Worm (Caenorhabditis elegans) whole organism, dauer: Measurements from ENCODE around the gene F40H3.1.

Experiments
- unc-62 ChIP-seq: sonication (generic microtip); optimal IDR thresholded peaks from 2 replicates; lab custom pipeline; 2017; ENCODE audit warnings: missing biosample characterization, missing genetic modification reagents, missing genetic modification characterization

The F40H3.1 gene

ce11 chrII:6221470-6221869 is 41.8 kb downstream of the F40H3.1 start:
- no peak for TF ChIP-seq unc-62

DNA sequence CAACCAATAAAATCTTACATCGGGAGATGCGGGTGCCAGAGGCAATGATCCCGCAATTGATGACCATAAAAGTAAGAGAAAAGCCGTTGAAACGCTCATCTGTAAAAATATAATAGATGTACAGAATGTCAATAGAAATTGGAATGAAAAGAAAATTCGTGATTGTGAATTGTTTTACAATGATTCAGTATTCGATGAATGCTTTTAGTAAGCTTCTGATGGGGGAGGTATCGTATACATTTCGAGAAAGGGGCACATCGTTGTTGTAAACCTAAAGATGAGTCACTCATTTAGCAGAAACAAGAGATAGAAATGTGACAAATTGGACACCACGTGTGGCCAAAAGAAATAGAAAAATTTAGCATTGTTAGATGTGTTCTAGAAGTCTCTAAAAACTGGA is 42.9 kb downstream of the F40H3.1 start, which contains the start of gene C30B5.6:
TSS of gene C30B5.6 (minus strand) at position 101 of the 400 bp plus-strand sequence.
- TF ChIP-seq unc-62, result no peak

DNA sequence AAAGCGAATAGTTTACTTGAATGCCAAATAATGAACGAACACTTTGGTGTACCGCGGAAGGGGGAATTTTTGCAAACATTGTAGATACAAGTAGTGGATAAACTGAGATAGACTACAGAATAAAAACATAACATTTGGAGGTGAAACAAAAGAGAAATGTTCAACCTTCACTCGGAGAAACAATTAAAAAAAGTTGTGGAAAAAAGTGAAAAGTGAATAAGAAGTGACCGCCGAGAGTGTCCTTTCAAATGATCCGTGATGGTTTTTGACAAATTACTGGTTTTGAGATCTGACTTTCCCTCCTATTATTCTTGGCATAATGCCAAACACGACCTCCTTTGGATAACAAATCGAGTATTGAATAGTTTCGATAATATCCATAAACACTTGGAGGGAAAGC is 44.1 kb downstream of the F40H3.1 start:
- TF ChIP-seq unc-62, result no peak

DNA sequence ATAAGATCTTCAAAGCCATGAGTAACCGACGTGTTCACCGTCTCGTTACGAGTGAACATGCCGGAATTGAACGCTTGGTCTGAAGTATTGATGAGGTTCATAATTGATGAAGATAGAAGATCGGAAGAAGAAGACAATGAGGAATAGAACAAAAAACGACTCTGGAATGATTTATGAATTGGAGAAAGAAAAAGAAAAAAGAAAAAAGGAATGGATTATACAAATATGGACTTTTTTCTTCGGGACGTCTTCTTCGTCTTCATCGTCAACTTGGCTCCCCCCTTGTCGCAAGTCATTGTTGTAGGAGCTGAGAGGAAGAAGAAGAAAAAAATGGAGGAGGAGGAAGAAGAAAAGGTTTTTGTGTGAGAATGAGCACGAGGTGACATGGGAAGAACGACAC is 47.4 kb downstream of the F40H3.1 start, which contains the start of gene srsy-2:
TSS of gene srsy-2 (minus strand) at position 101 of the 400 bp plus-strand sequence.
- no peak for TF ChIP-seq unc-62

DNA sequence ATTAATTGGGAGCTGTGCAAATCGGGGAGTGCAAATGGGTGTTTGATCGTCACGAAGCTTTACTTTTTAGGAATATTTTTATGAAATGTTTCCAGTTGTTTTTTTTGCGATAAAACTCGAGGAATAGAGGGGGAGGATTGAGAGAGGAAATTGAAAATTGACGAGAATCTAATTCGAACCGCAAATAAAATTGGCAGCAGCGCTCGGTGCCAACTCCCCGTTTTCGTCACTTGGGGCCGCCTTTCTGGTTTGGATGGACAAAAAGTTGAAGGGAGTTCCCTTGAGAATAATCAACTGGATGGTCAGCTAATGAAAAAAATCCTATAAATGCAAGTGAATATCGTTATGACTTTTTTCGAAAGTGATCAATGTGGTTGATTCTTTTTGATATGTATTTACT is 50.5 kb downstream of the F40H3.1 start:
- no peak for TF ChIP-seq unc-62
